Fruit fly (Drosophila melanogaster) whole organism, prepupa: ENCODE data around the gene Orp8.
A peak's percentile ranks its signal among the peaks of the same experiment; 100 is the strongest.

Experiments used
- Blimp-1 ChIP-seq: fragments of 200-800 bp; sonication (Bioruptor generic); optimal IDR thresholded peaks from 3 replicates; lab custom pipeline; 2017; ENCODE audit warnings: missing biosample characterization, missing genetic modification characterization, mild to moderate bottlenecking, moderate library complexity, missing genetic modification reagents
- CG10669 ChIP-seq: fragments of 200-800 bp; sonication (Bioruptor generic); optimal IDR thresholded peaks from 3 replicates; lab custom pipeline; 2018; ENCODE audit warnings: missing biosample characterization, mild to moderate bottlenecking, missing genetic modification characterization, moderate library complexity
- CG11294 ChIP-seq: fragments of 200-800 bp; sonication (Bioruptor generic); IDR thresholded peaks from 2 replicates; pipeline ENCODE4 v1.3.6; 2022; ENCODE audit warnings: missing biosample characterization, missing genetic modification characterization
- CG11762 ChIP-seq: fragments of 200-800 bp; sonication (Bioruptor generic); optimal IDR thresholded peaks from 3 replicates; lab custom pipeline; 2016; ENCODE audit warnings: missing biosample characterization, missing genetic modification characterization; ENCODE audit not compliant: insufficient read depth
- CG15336 ChIP-seq: fragments of 200-800 bp; sonication (Bioruptor generic); IDR thresholded peaks from 2 replicates; pipeline ENCODE4 v1.3.6; 2022; ENCODE audit warnings: missing biosample characterization, missing genetic modification characterization
- CG1621 ChIP-seq: fragments of 200-800 bp; sonication (Bioruptor generic); optimal IDR thresholded peaks from 3 replicates; lab custom pipeline; 2018; ENCODE audit warnings: missing biosample characterization, mild to moderate bottlenecking, missing genetic modification characterization
- CG16779 ChIP-seq: fragments of 200-800 bp; sonication (Bioruptor generic); optimal IDR thresholded peaks from 3 replicates; lab custom pipeline; 2017; ENCODE audit warnings: missing biosample characterization, mild to moderate bottlenecking, missing genetic modification characterization
- CG32006 ChIP-seq: fragments of 200-800 bp; sonication (Bioruptor generic); optimal IDR thresholded peaks from 3 replicates; lab custom pipeline; 2017; ENCODE audit warnings: missing biosample characterization, mild to moderate bottlenecking, missing genetic modification characterization
- CG3919 ChIP-seq: fragments of 200-800 bp; sonication (Bioruptor generic); optimal IDR thresholded peaks from 3 replicates; lab custom pipeline; 2016; ENCODE audit warnings: missing biosample characterization, missing genetic modification characterization
- CG4318 ChIP-seq: fragments of 200-800 bp; sonication (Bioruptor generic); optimal IDR thresholded peaks from 3 replicates; lab custom pipeline; 2017; ENCODE audit warnings: missing biosample characterization, mild to moderate bottlenecking, missing genetic modification characterization
- CG6163 ChIP-seq: fragments of 200-800 bp; sonication (Bioruptor generic); IDR thresholded peaks from 3 replicates; pipeline ENCODE4 v1.3.6; 2022; ENCODE audit warnings: missing biosample characterization, missing genetic modification characterization
- CG6792 ChIP-seq: fragments of 200-800 bp; sonication (Bioruptor generic); optimal IDR thresholded peaks from 3 replicates; lab custom pipeline; 2016; ENCODE audit warnings: missing biosample characterization, missing genetic modification characterization
- CG6808 ChIP-seq: fragments of 200-800 bp; sonication (Bioruptor generic); optimal IDR thresholded peaks from 3 replicates; lab custom pipeline; 2017; ENCODE audit warnings: missing biosample characterization, missing genetic modification characterization, mild to moderate bottlenecking, moderate library complexity, missing genetic modification reagents
- CG6854 ChIP-seq: fragments of 200-800 bp; sonication (Bioruptor generic); optimal IDR thresholded peaks from 2 replicates; lab custom pipeline; 2017; ENCODE audit warnings: missing biosample characterization, mild to moderate bottlenecking, missing genetic modification characterization
- CG7368 ChIP-seq: fragments of 200-800 bp; sonication (Bioruptor generic); optimal IDR thresholded peaks from 3 replicates; lab custom pipeline; 2016; ENCODE audit warnings: missing biosample characterization, missing genetic modification characterization
- CG8119 ChIP-seq: fragments of 200-800 bp; sonication (Bioruptor generic); IDR thresholded peaks from 3 replicates; pipeline ENCODE4 v1.3.6; 2022; ENCODE audit warnings: missing biosample characterization, missing genetic modification characterization
- CG8319 ChIP-seq: fragments of 200-800 bp; sonication (Bioruptor generic); optimal IDR thresholded peaks from 3 replicates; lab custom pipeline; 2016; ENCODE audit warnings: missing biosample characterization, missing genetic modification characterization
- CG8632 ChIP-seq: fragments of 200-800 bp; sonication (Bioruptor generic); optimal IDR thresholded peaks from 3 replicates; lab custom pipeline; 2016; ENCODE audit warnings: missing biosample characterization, missing genetic modification characterization
- CG9139 ChIP-seq: fragments of 200-800 bp; sonication (Bioruptor generic); optimal IDR thresholded peaks from 3 replicates; lab custom pipeline; 2017; ENCODE audit warnings: missing biosample characterization, mild to moderate bottlenecking, missing genetic modification characterization
- Eip75B ChIP-seq: fragments of 200-800 bp; sonication (Bioruptor generic); optimal IDR thresholded peaks from 3 replicates; lab custom pipeline; 2016; ENCODE audit warnings: missing biosample characterization, missing genetic modification characterization
- Eip78C ChIP-seq: fragments of 200-800 bp; sonication (Bioruptor generic); peaks from one replicate; lab custom pipeline; 2016; ENCODE audit warnings: missing biosample characterization, missing genetic modification characterization
- Eip93F ChIP-seq: fragments of 200-800 bp; sonication (Bioruptor generic); optimal IDR thresholded peaks from 2 replicates; lab custom pipeline; 2016; ENCODE audit warnings: missing biosample characterization, mild to moderate bottlenecking, missing genetic modification characterization
- Ets21C ChIP-seq: fragments of 200-800 bp; sonication (Bioruptor generic); optimal IDR thresholded peaks from 3 replicates; lab custom pipeline; 2016; ENCODE audit warnings: missing biosample characterization, missing genetic modification characterization
- Gug ChIP-seq: fragments of 200-800 bp; sonication (Bioruptor generic); IDR thresholded peaks from 2 replicates; pipeline ENCODE4 v1.3.6; 2022; ENCODE audit warnings: missing biosample characterization, missing genetic modification characterization
- Hr38 ChIP-seq: sonication (Bioruptor generic); optimal IDR thresholded peaks from 2 replicates; lab custom pipeline; 2016; ENCODE audit warnings: missing biosample characterization, missing genetic modification characterization
- Hr39 ChIP-seq: fragments of 200-800 bp; sonication (Bioruptor generic); optimal IDR thresholded peaks from 2 replicates; lab custom pipeline; 2016; ENCODE audit warnings: missing biosample characterization, missing genetic modification characterization
- Hr4 ChIP-seq: fragments of 200-800 bp; sonication (Bioruptor generic); optimal IDR thresholded peaks from 3 replicates; lab custom pipeline; 2016; ENCODE audit warnings: missing biosample characterization, missing genetic modification characterization
- Lpt ChIP-seq: fragments of 200-800 bp; sonication (Bioruptor generic); optimal IDR thresholded peaks from 3 replicates; lab custom pipeline; 2016; ENCODE audit warnings: missing biosample characterization, missing genetic modification characterization
- Met ChIP-seq: fragments of 200-800 bp; sonication (Bioruptor generic); optimal IDR thresholded peaks from 3 replicates; lab custom pipeline; 2016; ENCODE audit warnings: missing biosample characterization, missing genetic modification characterization
- OdsH ChIP-seq: fragments of 200-800 bp; sonication (Bioruptor generic); optimal IDR thresholded peaks from 3 replicates; lab custom pipeline; 2016; ENCODE audit warnings: missing biosample characterization, missing genetic modification characterization
- Smox ChIP-seq: fragments of 200-800 bp; sonication (Bioruptor generic); optimal IDR thresholded peaks from 3 replicates; lab custom pipeline; 2016; ENCODE audit warnings: missing biosample characterization, missing genetic modification characterization
- Sox102F ChIP-seq: fragments of 200-800 bp; sonication (Bioruptor generic); optimal IDR thresholded peaks from 2 replicates; lab custom pipeline; 2016; ENCODE audit warnings: missing biosample characterization, mild to moderate bottlenecking, missing genetic modification characterization
- Sox14 ChIP-seq: fragments of 200-800 bp; sonication (Bioruptor generic); optimal IDR thresholded peaks from 3 replicates; lab custom pipeline; 2016; ENCODE audit warnings: missing biosample characterization, missing genetic modification characterization
- Sox15 ChIP-seq: fragments of 200-800 bp; sonication (Bioruptor generic); optimal IDR thresholded peaks from 3 replicates; lab custom pipeline; 2016; ENCODE audit warnings: missing biosample characterization, missing genetic modification characterization
- achi ChIP-seq: fragments of 200-800 bp; sonication (Bioruptor generic); optimal IDR thresholded peaks from 3 replicates; lab custom pipeline; 2016; ENCODE audit warnings: missing biosample characterization, missing genetic modification characterization
- acj6 ChIP-seq: fragments of 200-800 bp; sonication (Bioruptor generic); optimal IDR thresholded peaks from 3 replicates; lab custom pipeline; 2016; ENCODE audit warnings: missing biosample characterization, missing genetic modification characterization
- cyc ChIP-seq: fragments of 200-800 bp; sonication (Bioruptor generic); optimal IDR thresholded peaks from 3 replicates; lab custom pipeline; 2016; ENCODE audit warnings: missing biosample characterization, missing genetic modification characterization
- dac ChIP-seq: fragments of 200-800 bp; sonication (Bioruptor generic); optimal IDR thresholded peaks from 2 replicates; lab custom pipeline; 2017; ENCODE audit warnings: missing biosample characterization, mild to moderate bottlenecking, missing genetic modification characterization
- dsx ChIP-seq: fragments of 200-800 bp; optimal IDR thresholded peaks from 3 replicates; lab custom pipeline; 2019; ENCODE audit warnings: missing biosample characterization, mild to moderate bottlenecking, missing genetic modification characterization, moderate library complexity; ENCODE audit not compliant: poor library complexity, severe bottlenecking
- eg ChIP-seq: fragments of 200-800 bp; sonication (Bioruptor generic); IDR thresholded peaks from 3 replicates; pipeline ENCODE4 v1.3.6; 2022; ENCODE audit warnings: missing biosample characterization, missing genetic modification characterization
- esn ChIP-seq: fragments of 200-800 bp; sonication (Bioruptor generic); optimal IDR thresholded peaks from 2 replicates; lab custom pipeline; 2016; ENCODE audit warnings: missing biosample characterization, mild to moderate bottlenecking, missing genetic modification characterization, moderate library complexity
- fd59A ChIP-seq: fragments of 200-800 bp; sonication (Bioruptor generic); optimal IDR thresholded peaks from 2 replicates; lab custom pipeline; 2017; ENCODE audit warnings: missing biosample characterization, mild to moderate bottlenecking, missing genetic modification characterization, missing genetic modification reagents
- fd85E ChIP-seq: fragments of 200-800 bp; sonication (Bioruptor generic); optimal IDR thresholded peaks from 3 replicates; lab custom pipeline; 2016; ENCODE audit warnings: missing biosample characterization, missing genetic modification characterization
- fkh ChIP-seq: fragments of 200-800 bp; sonication (Bioruptor generic); optimal IDR thresholded peaks from 3 replicates; lab custom pipeline; 2017; ENCODE audit warnings: missing biosample characterization, mild to moderate bottlenecking, missing genetic modification characterization, moderate library complexity
- lz ChIP-seq: fragments of 200-800 bp; sonication (Bioruptor generic); optimal IDR thresholded peaks from 3 replicates; lab custom pipeline; 2016; ENCODE audit warnings: missing biosample characterization, missing genetic modification characterization
- net ChIP-seq: fragments of 200-800 bp; sonication (Bioruptor generic); optimal IDR thresholded peaks from 3 replicates; lab custom pipeline; 2016; ENCODE audit warnings: missing biosample characterization, missing genetic modification characterization
- pdm3 ChIP-seq: fragments of 200-800 bp; sonication (Bioruptor generic); optimal IDR thresholded peaks from 3 replicates; lab custom pipeline; 2016; ENCODE audit warnings: missing biosample characterization, missing genetic modification characterization
- salr ChIP-seq, 2 experiments: fragments of 200-800 bp; sonication (Bioruptor generic); optimal IDR thresholded peaks; 3 replicates each; lab custom pipeline; 2016 to 2018; ENCODE audit warnings: missing biosample characterization in 2 of 2, missing genetic modification characterization in 2 of 2, mild to moderate bottlenecking in 1 of 2
- spab ChIP-seq: fragments of 200-800 bp; sonication (Bioruptor generic); optimal IDR thresholded peaks from 2 replicates; lab custom pipeline; 2017; ENCODE audit warnings: missing biosample characterization, mild to moderate bottlenecking, missing genetic modification characterization, missing genetic modification reagents
- ss ChIP-seq, 2 experiments: fragments of 200-800 bp; sonication (Bioruptor generic); optimal IDR thresholded peaks; 2 replicates in 1 of 2; 3 replicates in 1 of 2; lab custom pipeline; 2017 to 2018; ENCODE audit warnings: mild to moderate bottlenecking in 2 of 2, missing biosample characterization in 2 of 2, missing genetic modification characterization in 2 of 2, moderate library complexity in 1 of 2
- svp ChIP-seq: fragments of 200-800 bp; sonication (Bioruptor generic); peaks from one replicate; lab custom pipeline; 2016; ENCODE audit warnings: missing biosample characterization, missing genetic modification characterization
- topi ChIP-seq: fragments of 200-800 bp; sonication (Bioruptor generic); optimal IDR thresholded peaks from 3 replicates; lab custom pipeline; 2016; ENCODE audit warnings: missing biosample characterization, missing genetic modification characterization
- vri ChIP-seq: fragments of 200-800 bp; sonication (Bioruptor generic); optimal IDR thresholded peaks from 3 replicates; lab custom pipeline; 2016; ENCODE audit warnings: missing biosample characterization, mild to moderate bottlenecking, missing genetic modification characterization

Gene Orp8

dm6 chr3R:20310905-20311304 is 1.8 kb downstream of the Orp8 start:
- TF ChIP-seq svp (peak; percentile 49), esn (GFP tag; lab: Kevin White, UChicago) (peak; percentile 11), CG9139 (GFP tag; lab: Kevin White, UChicago) (no peak), ss (GFP tag; optimal IDR thresholded peaks at IDR 0.05; lab: Kevin White, UChicago) (no peak), spab (no peak), OdsH (GFP tag; lab: Kevin White, UChicago) (peak; percentile 26), pdm3 (GFP tag; lab: Kevin White, UChicago) (peak; percentile 7), Hr38 (GFP tag; lab: Kevin White, UChicago) (no peak), Sox14 (GFP tag; lab: Kevin White, UChicago) (no peak), Sox102F (peak; percentile 19), dsx (GFP tag; lab: Kevin White, UChicago) (no peak), Smox (GFP tag; lab: Kevin White, UChicago) (no peak), CG7368 (no peak), CG8632 (GFP tag; lab: Kevin White, UChicago) (no peak), fkh (GFP tag; lab: Kevin White, UChicago) (no peak), Gug (GFP tag; lab: Robert Waterston, UW) (no peak), CG8119 (GFP tag; lab: Robert Waterston, UW) (no peak), salr (GFP tag; optimal IDR thresholded peaks at IDR 0.05; lab: Kevin White, UChicago) (peak in 1 of 2 experiments; percentile 30), CG6792 (GFP tag; lab: Kevin White, UChicago) (no peak), Eip78C (peak; percentile 71), fd85E (no peak), topi (no peak), Hr4 (GFP tag; lab: Kevin White, UChicago) (peak; percentile 31), CG8319 (GFP tag; lab: Kevin White, UChicago) (no peak), eg (GFP tag; lab: Robert Waterston, UW) (no peak), CG15336 (GFP tag; lab: Robert Waterston, UW) (no peak; the same call in 1 of the 2 replicates), Ets21C (GFP tag; lab: Kevin White, UChicago) (no peak), CG1621 (no peak), CG3919 (GFP tag; lab: Kevin White, UChicago) (no peak), CG10669 (GFP tag; lab: Kevin White, UChicago) (no peak), Blimp-1 (GFP tag; lab: Kevin White, UChicago) (no peak), CG6854 (GFP tag; lab: Kevin White, UChicago) (no peak), Eip93F (GFP tag; lab: Kevin White, UChicago) (no peak), CG11762 (no peak), CG6808 (GFP tag; lab: Kevin White, UChicago) (no peak), Met (GFP tag; lab: Kevin White, UChicago) (peak; percentile 49), CG4318 (GFP tag; lab: Kevin White, UChicago) (no peak), Hr39 (GFP tag; lab: Kevin White, UChicago) (peak; percentile 24), cyc (GFP tag; lab: Kevin White, UChicago) (no peak), CG16779 (tag; lab: Kevin White, UChicago) (no peak), net (GFP tag; lab: Kevin White, UChicago) (peak; percentile 2), Lpt (no peak), Eip75B (peak; percentile 10), fd59A (GFP tag; lab: Kevin White, UChicago) (no peak), CG32006 (GFP tag; lab: Kevin White, UChicago) (peak; percentile 53), achi (peak; percentile 5), dac (GFP tag; lab: Kevin White, UChicago) (no peak), CG6163 (GFP tag; lab: Robert Waterston, UW) (no peak), CG11294 (no peak), Sox15 (no peak), lz (no peak), acj6 (GFP tag; lab: Kevin White, UChicago) (peak; percentile 12), vri (GFP tag; lab: Kevin White, UChicago) (peak; percentile 55)
